Worm (Caenorhabditis elegans) whole organism, mixed stage, embryonic: ENCODE data around the gene C26E6.1.
"Not testable (repeated sequence)": the region's sequence is repeated elsewhere in the genome, so short reads cannot be mapped to it uniquely, and the experiment has no call there.

Experiments
- bed-3 ChIP-seq: fragments of 200-800 bp; sonication (Bioruptor generic); optimal IDR thresholded peaks from 3 replicates; lab custom pipeline; 2018; ENCODE audit warnings: mild to moderate bottlenecking, missing genetic modification characterization, moderate library complexity, missing compliant biosample characterization
- blmp-1 ChIP-seq: fragments of 150-350 bp; optimal IDR thresholded peaks from 2 replicates; lab custom pipeline; 2014; ENCODE audit warnings: missing biosample characterization, missing genetic modification characterization
- ceh-39 ChIP-seq: fragments of 150-350 bp; optimal IDR thresholded peaks from 2 replicates; lab custom pipeline; 2014; ENCODE audit warnings: missing biosample characterization, missing genetic modification characterization
- ceh-43 ChIP-seq: fragments of 200-800 bp; sonication (Bioruptor generic); optimal IDR thresholded peaks from 2 replicates; lab custom pipeline; 2018; ENCODE audit warnings: mild to moderate bottlenecking, missing genetic modification characterization, moderate library complexity, missing compliant biosample characterization
- ceh-83 ChIP-seq: fragments of 200-800 bp; sonication (Bioruptor generic); optimal IDR thresholded peaks from 2 replicates; lab custom pipeline; 2018; ENCODE audit warnings: mild to moderate bottlenecking, missing genetic modification characterization, missing compliant biosample characterization
- ces-1 ChIP-seq: fragments of 150-350 bp; optimal IDR thresholded peaks from 2 replicates; lab custom pipeline; 2014; ENCODE audit warnings: missing biosample characterization, missing genetic modification reagents, missing genetic modification characterization
- drap-1 ChIP-seq: fragments of 200-800 bp; sonication (Bioruptor generic); optimal IDR thresholded peaks from 3 replicates; lab custom pipeline; 2018; ENCODE audit warnings: mild to moderate bottlenecking, missing genetic modification characterization, missing compliant biosample characterization
- elt-3 ChIP-seq: fragments of 150-350 bp; optimal IDR thresholded peaks from 2 replicates; lab custom pipeline; 2014; ENCODE audit warnings: missing biosample characterization, missing genetic modification characterization
- flh-1 ChIP-seq: fragments of 200-800 bp; sonication (Bioruptor generic); optimal IDR thresholded peaks from 2 replicates; lab custom pipeline; 2018; ENCODE audit warnings: mild to moderate bottlenecking, missing genetic modification characterization, moderate library complexity, missing compliant biosample characterization
- ham-2 ChIP-seq: fragments of 200-800 bp; sonication (Bioruptor generic); optimal IDR thresholded peaks from 2 replicates; lab custom pipeline; 2018; ENCODE audit warnings: mild to moderate bottlenecking, missing genetic modification characterization, missing compliant biosample characterization
- hlh-1 ChIP-seq: fragments of 150-350 bp; optimal IDR thresholded peaks from 2 replicates; lab custom pipeline; 2014; ENCODE audit warnings: missing biosample characterization, missing genetic modification reagents, missing genetic modification characterization
- lin-32 ChIP-seq: fragments of 200-800 bp; sonication (Bioruptor generic); optimal IDR thresholded peaks from 2 replicates; lab custom pipeline; 2018; ENCODE audit warnings: mild to moderate bottlenecking, missing genetic modification characterization, missing compliant biosample characterization
- lsy-2 ChIP-seq: fragments of 150-350 bp; optimal IDR thresholded peaks from 2 replicates; lab custom pipeline; 2014; ENCODE audit warnings: missing biosample characterization, missing genetic modification characterization
- mab-5 ChIP-seq: fragments of 150-350 bp; optimal IDR thresholded peaks from 2 replicates; lab custom pipeline; 2014; ENCODE audit warnings: missing biosample characterization, missing genetic modification characterization
- mep-1 ChIP-seq: fragments of 150-350 bp; optimal IDR thresholded peaks from 2 replicates; lab custom pipeline; 2017; ENCODE audit warnings: missing biosample characterization, missing genetic modification reagents, missing genetic modification characterization, inconsistent platforms
- nhr-12 ChIP-seq: fragments of 150-350 bp; optimal IDR thresholded peaks from 2 replicates; lab custom pipeline; 2014; ENCODE audit warnings: missing biosample characterization, missing genetic modification characterization
- nhr-2 ChIP-seq: fragments of 150-350 bp; optimal IDR thresholded peaks from 2 replicates; lab custom pipeline; 2014; ENCODE audit warnings: missing biosample characterization, missing genetic modification characterization
- nhr-237 ChIP-seq: fragments of 150-350 bp; optimal IDR thresholded peaks from 2 replicates; lab custom pipeline; 2014; ENCODE audit warnings: missing biosample characterization, missing genetic modification characterization
- nhr-28 ChIP-seq: fragments of 150-350 bp; optimal IDR thresholded peaks from 2 replicates; lab custom pipeline; 2014; ENCODE audit warnings: missing biosample characterization, missing genetic modification characterization
- nhr-76 ChIP-seq: sonication (generic microtip); optimal IDR thresholded peaks from 2 replicates; lab custom pipeline; 2017; ENCODE audit warnings: missing biosample characterization, missing genetic modification characterization
- pha-4 ChIP-seq: fragments of 150-350 bp; optimal IDR thresholded peaks from 2 replicates; lab custom pipeline; 2018; ENCODE audit warnings: missing biosample characterization, missing genetic modification reagents, missing genetic modification characterization
- sem-2 ChIP-seq: fragments of 200-800 bp; sonication (Bioruptor generic); optimal IDR thresholded peaks from 2 replicates; lab custom pipeline; 2018; ENCODE audit warnings: mild to moderate bottlenecking, missing genetic modification characterization, missing compliant biosample characterization
- snpc-4 ChIP-seq: fragments of 150-350 bp; optimal IDR thresholded peaks from 2 replicates; lab custom pipeline; 2014; ENCODE audit warnings: missing biosample characterization, missing genetic modification characterization
- sptf-1 ChIP-seq: sonication (generic microtip); optimal IDR thresholded peaks from 2 replicates; lab custom pipeline; 2017; ENCODE audit warnings: mild to moderate bottlenecking, missing genetic modification characterization, moderate library complexity, missing compliant biosample characterization
- tbx-8 ChIP-seq: fragments of 200-800 bp; sonication (Bioruptor generic); optimal IDR thresholded peaks from 2 replicates; lab custom pipeline; 2018; ENCODE audit warnings: mild to moderate bottlenecking, missing genetic modification characterization, moderate library complexity, missing compliant biosample characterization
- unc-120 ChIP-seq: sonication (generic microtip); optimal IDR thresholded peaks from 2 replicates; lab custom pipeline; 2017; ENCODE audit warnings: missing genetic modification characterization, missing compliant biosample characterization; ENCODE audit not compliant: poor library complexity, severe bottlenecking
- unc-39 ChIP-seq: fragments of 150-350 bp; optimal IDR thresholded peaks from 2 replicates; lab custom pipeline; 2014; ENCODE audit warnings: missing biosample characterization, missing genetic modification characterization
- unc-62 ChIP-seq: fragments of 150-350 bp; optimal IDR thresholded peaks from 2 replicates; lab custom pipeline; 2014; ENCODE audit warnings: missing biosample characterization, missing genetic modification reagents, missing genetic modification characterization
- zip-8 ChIP-seq: fragments of 150-350 bp; optimal IDR thresholded peaks from 2 replicates; lab custom pipeline; 2014; ENCODE audit warnings: missing biosample characterization, missing genetic modification characterization
- ztf-11 ChIP-seq: fragments of 150-350 bp; optimal IDR thresholded peaks from 2 replicates; lab custom pipeline; 2014; ENCODE audit warnings: missing biosample characterization, missing genetic modification characterization

The C26E6.1 gene

DNA sequence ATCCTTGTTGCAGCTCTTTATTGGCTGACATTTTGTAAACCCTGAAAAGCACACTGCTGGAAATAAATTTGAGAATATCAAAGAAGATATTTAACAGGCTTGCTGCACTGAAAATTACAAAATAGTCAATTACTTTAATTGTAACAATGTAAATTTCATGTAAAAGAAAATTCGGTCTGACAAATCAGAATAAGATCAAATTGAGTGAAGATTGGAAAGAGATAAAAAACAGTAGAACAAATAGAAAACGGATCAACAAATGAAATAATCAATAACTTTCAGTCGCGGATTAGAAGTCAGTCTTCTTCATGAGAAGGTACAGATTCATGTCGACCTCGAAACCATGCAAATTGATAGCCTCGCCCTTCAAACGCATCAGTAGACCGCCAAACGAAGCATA lies 39.6 kb upstream of the C26E6.1 start, which contains the start of gene rars-1:
Gene rars-1 (minus strand): TSS at position 101 of the 400 bp plus-strand sequence.
- TF ChIP-seq mab-5 = no peak
- no peak for TF ChIP-seq nhr-2 (tag; lab: Kevin White, UChicago)
- TF ChIP-seq tbx-8 (GFP tag; lab: Kevin White, UChicago) = no peak
- TF ChIP-seq elt-3 (tag; lab: Kevin White, UChicago) = no peak
- TF ChIP-seq sem-2 (GFP tag; lab: Kevin White, UChicago) = no peak
- no peak for TF ChIP-seq hlh-1 (tag; lab: Kevin White, UChicago)
- TF ChIP-seq unc-39 (tag; lab: Kevin White, UChicago) = no peak
- no peak for TF ChIP-seq mep-1
- TF ChIP-seq bed-3 (GFP tag; lab: Kevin White, UChicago) = no peak
- TF ChIP-seq lin-32 (GFP tag; lab: Kevin White, UChicago) = no peak
- no peak for TF ChIP-seq ceh-43 (GFP tag; lab: Kevin White, UChicago)
- TF ChIP-seq zip-8 = no peak
- no peak for TF ChIP-seq pha-4

DNA sequence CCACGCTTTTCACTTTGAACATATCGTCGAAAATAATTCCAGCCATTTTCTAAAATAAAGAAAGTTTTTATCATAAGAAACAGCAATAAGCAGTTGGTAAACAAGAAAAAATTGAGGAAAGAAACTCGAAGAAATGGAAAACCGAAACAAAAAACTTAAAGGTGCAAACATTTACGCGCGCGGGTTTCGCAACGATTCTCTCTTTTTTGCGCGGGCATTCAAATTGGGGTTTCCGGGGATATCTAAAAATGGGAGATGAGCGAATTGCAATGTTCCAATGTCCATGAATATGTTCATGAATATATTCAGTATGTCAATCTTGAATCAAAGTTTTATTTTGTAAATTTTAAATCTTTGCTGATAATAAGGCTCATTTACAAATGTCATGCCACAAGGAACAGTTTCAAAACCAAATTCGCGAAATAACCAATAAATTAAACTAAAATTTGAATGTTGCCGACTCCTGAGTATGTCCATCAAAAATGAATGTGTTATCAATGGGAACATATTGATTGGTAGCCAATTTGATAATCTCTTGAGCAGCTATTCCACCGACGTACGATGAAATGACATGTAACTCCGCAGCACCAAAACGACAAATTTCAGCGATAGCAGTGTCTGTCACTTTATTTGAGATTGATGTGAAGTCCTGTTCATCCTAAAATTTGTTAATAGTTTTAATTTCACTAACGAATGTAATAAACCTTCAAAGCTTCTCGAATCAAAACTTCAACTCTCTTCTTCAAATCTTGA lies 38.5 kb upstream of the C26E6.1 start, which contains the start of gene rpb-8:
Gene rpb-8 (minus strand): TSS at position 49 of the 753 bp plus-strand sequence.
- TF ChIP-seq lsy-2 (tag; lab: Kevin White, UChicago) = peak; percentile 67
- TF ChIP-seq unc-120 (tag; lab: Kevin White, UChicago) = peak; percentile 61
- peak; percentile 55 for TF ChIP-seq mep-1
- no peak for TF ChIP-seq sptf-1 (tag; lab: Kevin White, UChicago)
- no peak for TF ChIP-seq ceh-43 (GFP tag; lab: Kevin White, UChicago)
- TF ChIP-seq unc-62 (GFP tag; lab: Kevin White, UChicago) = no peak
- no peak for TF ChIP-seq pha-4
- TF ChIP-seq blmp-1 = no peak
- TF ChIP-seq nhr-28 (tag; lab: Kevin White, UChicago) = no peak
- no peak for TF ChIP-seq ces-1 (GFP tag; lab: Kevin White, UChicago)
- TF ChIP-seq nhr-237 (tag; lab: Kevin White, UChicago) = peak; percentile 13
- TF ChIP-seq drap-1 (GFP tag; lab: Kevin White, UChicago) = no peak
- no peak for TF ChIP-seq flh-1 (GFP tag; lab: Kevin White, UChicago)

DNA sequence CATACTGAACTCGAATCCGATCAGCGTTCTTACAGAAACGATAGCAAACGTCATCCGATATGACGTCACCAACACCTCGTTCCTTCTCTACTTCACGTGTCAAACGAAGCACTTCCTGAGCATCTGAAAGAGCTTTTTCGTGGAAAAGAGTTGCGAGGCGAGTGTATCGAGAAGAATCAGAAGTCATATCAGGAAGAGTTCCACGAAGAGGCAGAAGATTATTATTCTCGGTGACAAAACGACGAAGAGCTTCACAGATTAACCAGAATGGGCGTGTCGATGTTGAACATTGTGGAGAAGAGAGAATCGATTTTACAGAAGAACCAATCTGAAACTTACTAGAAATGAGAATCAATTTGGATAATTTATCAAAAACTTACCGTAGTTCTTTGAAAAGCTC lies 37.8 kb upstream of the C26E6.1 start:
- no peak for TF ChIP-seq snpc-4
- no peak for TF ChIP-seq ceh-39 (tag; lab: Kevin White, UChicago)
- no peak for TF ChIP-seq zip-8
- no peak for TF ChIP-seq drap-1 (GFP tag; lab: Kevin White, UChicago)
- no peak for TF ChIP-seq elt-3 (tag; lab: Kevin White, UChicago)
- TF ChIP-seq sptf-1 (tag; lab: Kevin White, UChicago) = no peak
- TF ChIP-seq tbx-8 (GFP tag; lab: Kevin White, UChicago) = no peak
- no peak for TF ChIP-seq unc-39 (tag; lab: Kevin White, UChicago)
- no peak for TF ChIP-seq mab-5

DNA sequence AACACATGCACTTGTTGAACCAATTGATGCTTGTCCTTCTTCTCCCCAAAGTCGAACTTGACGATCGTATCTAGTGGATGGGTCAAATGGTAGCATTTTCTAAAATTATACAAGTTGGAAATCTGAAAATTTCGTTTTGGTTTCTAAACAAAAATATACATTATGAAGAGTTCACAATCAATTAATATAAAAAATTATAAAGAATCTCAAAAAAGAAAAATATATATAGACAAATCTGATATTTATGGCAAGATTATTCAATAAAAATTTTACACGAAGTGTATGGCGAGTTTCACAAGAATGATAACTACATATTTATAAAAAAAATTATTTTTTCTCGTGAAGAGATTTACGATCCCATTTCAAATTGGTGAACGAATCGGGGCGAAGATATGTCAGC lies 36.4 kb upstream of the C26E6.1 start, which contains the start of gene ula-1:
Gene ula-1 (minus strand): TSS at position 101 of the 400 bp plus-strand sequence.
- no peak for TF ChIP-seq lsy-2 (tag; lab: Kevin White, UChicago)
- TF ChIP-seq ceh-39 (tag; lab: Kevin White, UChicago) = no peak
- TF ChIP-seq, all 35 proteins: peak for 0

DNA sequence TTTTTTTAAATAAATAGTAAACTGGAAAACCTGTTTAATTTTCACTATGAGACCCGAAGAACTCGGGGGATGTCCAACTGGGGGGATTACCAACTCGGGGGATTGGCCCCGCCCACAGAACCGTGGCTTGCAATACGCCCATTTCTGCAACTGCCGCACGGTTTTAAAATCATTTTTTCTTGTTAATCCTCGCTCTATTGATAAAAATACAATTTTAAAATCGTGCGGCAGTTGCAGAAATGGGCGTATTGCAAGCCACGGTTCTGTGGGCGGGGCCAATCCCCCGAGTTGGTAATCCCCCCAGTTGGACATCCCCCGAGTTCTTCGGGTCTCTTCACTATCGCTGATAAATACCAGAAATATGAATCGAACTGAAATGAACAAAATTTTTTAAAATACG lies 34.6 kb upstream of the C26E6.1 start, which contains the start of gene mmab-1:
Gene mmab-1 (minus strand): TSS at position 95 of the 400 bp plus-strand sequence.
- TF ChIP-seq drap-1 (GFP tag; lab: Kevin White, UChicago); snpc-4; blmp-1: not testable (repeated sequence)

DNA sequence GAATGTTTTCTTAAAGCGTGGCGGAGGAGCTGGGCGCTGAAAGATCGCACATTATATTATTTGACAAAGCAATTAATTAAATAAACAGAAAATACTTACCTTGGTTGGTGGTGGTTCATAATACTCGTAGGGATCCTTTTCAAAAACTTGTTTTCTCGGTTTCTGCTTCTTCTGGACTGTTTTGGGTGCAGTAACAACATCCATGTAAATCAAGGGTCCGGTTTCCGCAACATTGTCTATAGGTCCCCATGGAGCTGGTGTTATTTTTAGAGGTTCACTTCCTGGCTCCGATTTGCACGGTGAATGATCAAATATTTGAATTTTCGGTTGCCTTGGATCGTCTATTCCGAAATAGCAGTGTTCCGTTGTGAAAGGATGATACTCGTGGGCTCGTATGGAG lies 32.5 kb upstream of the C26E6.1 start:
- TF ChIP-seq sptf-1 (tag; lab: Kevin White, UChicago) (no peak), bed-3 (GFP tag; lab: Kevin White, UChicago) (no peak), hlh-1 (tag; lab: Kevin White, UChicago) (no peak), unc-62 (GFP tag; lab: Kevin White, UChicago) (no peak), unc-120 (tag; lab: Kevin White, UChicago) (no peak), ztf-11 (tag; lab: Kevin White, UChicago) (no peak), lsy-2 (tag; lab: Kevin White, UChicago) (no peak), blmp-1 (no peak), nhr-76 (tag; lab: Kevin White, UChicago) (no peak), sem-2 (GFP tag; lab: Kevin White, UChicago) (no peak), elt-3 (tag; lab: Kevin White, UChicago) (no peak), ces-1 (GFP tag; lab: Kevin White, UChicago) (no peak), drap-1 (GFP tag; lab: Kevin White, UChicago) (no peak), nhr-12 (tag; lab: Kevin White, UChicago) (no peak), ceh-43 (GFP tag; lab: Kevin White, UChicago) (no peak), ham-2 (GFP tag; lab: Kevin White, UChicago) (no peak), nhr-2 (tag; lab: Kevin White, UChicago) (no peak), flh-1 (GFP tag; lab: Kevin White, UChicago) (no peak), ceh-83 (no peak)
